Worm (Caenorhabditis elegans): ENCODE data around the gene F31B12.4.

DNA sequence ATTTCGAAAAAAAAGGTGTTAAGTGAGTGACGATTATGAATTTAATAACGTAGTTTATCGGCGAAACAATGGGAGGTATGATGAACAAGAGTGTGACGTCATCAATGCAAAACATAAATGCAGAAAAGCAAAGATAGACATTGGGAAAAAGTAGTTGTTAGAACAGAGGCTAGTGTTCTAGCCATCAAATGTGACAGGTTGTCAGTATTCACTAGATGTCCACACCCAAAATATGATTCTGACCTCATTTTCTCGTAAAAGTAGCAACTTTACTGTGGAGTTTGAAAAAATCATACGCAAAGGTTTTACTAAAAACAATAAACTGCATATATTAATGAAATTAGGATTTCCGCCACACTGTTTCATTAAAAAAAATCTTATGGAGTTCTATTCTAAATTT, 46.7 kb downstream of the F31B12.4 start:
- TF ChIP-seq ref-1 (GFP tag; conservative IDR thresholded peaks at IDR 0.05): no peak
- no peak for TF ChIP-seq ztf-23 (GFP tag; IDR thresholded peaks at IDR 0.05)
- TF ChIP-seq tab-1 (GFP tag; IDR thresholded peaks at IDR 0.05): no peak
- no peak for TF ChIP-seq med-1 (GFP tag; optimal IDR thresholded peaks at IDR 0.05; ENCODE audit: insufficient read depth)
- TF ChIP-seq cog-1 (tag; optimal IDR thresholded peaks at IDR 0.05): no peak
- TF ChIP-seq klf-2 (GFP tag; conservative IDR thresholded peaks at IDR 0.05): no peak
- TF ChIP-seq T22C8.4 (GFP tag; IDR thresholded peaks at IDR 0.05): no peak

Measured in whole organism, midembryonic.